Fruit fly (Drosophila melanogaster): ENCODE data around the gene CG5021.

The CG5021 gene

dm6 chr3L:8953962-8954647 lies 12.5 kb upstream of the CG5021 start, which contains the start of the genes CG43783 and orb2:
Gene CG43783 (minus strand): TSS chr3L:8954272.
Gene orb2 (minus strand): TSS chr3L:8954463.
- TF ChIP-seq CG8478 (optimal IDR thresholded peaks at IDR 0.05) (no peak), CTCF (optimal IDR thresholded peaks at IDR 0.05) (no peak)

dm6 chr3L:8954648-8955033 lies 12.0 kb upstream of the CG5021 start, which contains the start of gene GNBP3:
Gene GNBP3 (plus strand): TSS chr3L:8955021.
- no peak for TF ChIP-seq CTCF (optimal IDR thresholded peaks at IDR 0.05)
- TF ChIP-seq CG8478 (optimal IDR thresholded peaks at IDR 0.05), result no peak

- no peak for TF ChIP-seq CTCF (optimal IDR thresholded peaks at IDR 0.05)
- no peak for TF ChIP-seq CG8478 (optimal IDR thresholded peaks at IDR 0.05)
These were observed 11.4 kb upstream of the CG5021 start for dm6 chr3L:8955199-8955598.

- TF ChIP-seq CTCF (optimal IDR thresholded peaks at IDR 0.05) (no peak), CG8478 (optimal IDR thresholded peaks at IDR 0.05) (no peak)
These were observed 10.0 kb upstream of the CG5021 start, which contains the start of gene mRpL12 for dm6 chr3L:8956669-8957068. Gene mRpL12 (plus strand): TSS chr3L:8956791.

dm6 chr3L:8958557-8958956 lies 8.1 kb upstream of the CG5021 start, which contains the start of gene CG13313:
Gene CG13313 (plus strand): TSS chr3L:8958857.
- TF ChIP-seq CG8478 (optimal IDR thresholded peaks at IDR 0.05) (no peak), CTCF (optimal IDR thresholded peaks at IDR 0.05) (no peak)

- TF ChIP-seq CG8478 (optimal IDR thresholded peaks at IDR 0.05) (no peak), CTCF (optimal IDR thresholded peaks at IDR 0.05) (no peak)
These were observed 2.2 kb upstream of the CG5021 start, which contains the start of gene ValRS-m for dm6 chr3L:8964458-8964857. Gene ValRS-m (minus strand): TSS chr3L:8964769.

- TF ChIP-seq CG8478 (optimal IDR thresholded peaks at IDR 0.05) (no peak), CTCF (optimal IDR thresholded peaks at IDR 0.05) (no peak)
These were observed 1.8 kb downstream of the CG5021 start, which contains the start of gene CG5026 for dm6 chr3L:8968437-8968836. Gene CG5026 (plus strand): TSS chr3L:8968528.

dm6 chr3L:8974478-8975477 lies 8.1 kb downstream of the CG5021 start, which contains the start of the genes pix and Srp68:
Gene pix (minus strand): TSS chr3L:8974765.
Gene Srp68 (plus strand): TSS chr3L:8975046.
- TF ChIP-seq CTCF (optimal IDR thresholded peaks at IDR 0.05) (no peak), CG8478 (optimal IDR thresholded peaks at IDR 0.05) (no peak)

dm6 chr3L:8978678-8979413 lies 12.2 kb downstream of the CG5021 start:
- TF ChIP-seq CG8478 (optimal IDR thresholded peaks at IDR 0.05) (no peak), CTCF (optimal IDR thresholded peaks at IDR 0.05) (no peak)

dm6 chr3L:8979780-8980179 lies 13.2 kb downstream of the CG5021 start, which contains the start of gene CG5644:
Gene CG5644 (minus strand): TSS chr3L:8979880.
- TF ChIP-seq CG8478 (optimal IDR thresholded peaks at IDR 0.05) (no peak), CTCF (optimal IDR thresholded peaks at IDR 0.05) (no peak)

- no peak for TF ChIP-seq CTCF (optimal IDR thresholded peaks at IDR 0.05)
- TF ChIP-seq CG8478 (optimal IDR thresholded peaks at IDR 0.05), result no peak
These were observed 14.9 kb downstream of the CG5021 start, which contains the start of gene CG13314 for dm6 chr3L:8981495-8981894. Gene CG13314 (plus strand): TSS chr3L:8981795.

- no peak for TF ChIP-seq CG8478 (optimal IDR thresholded peaks at IDR 0.05)
- no peak for TF ChIP-seq CTCF (optimal IDR thresholded peaks at IDR 0.05)
These were observed 15.4 kb downstream of the CG5021 start for dm6 chr3L:8982044-8982443.

- TF ChIP-seq CTCF (optimal IDR thresholded peaks at IDR 0.05), result no peak
- TF ChIP-seq CG8478 (optimal IDR thresholded peaks at IDR 0.05), result no peak
These were observed 18.7 kb downstream of the CG5021 start for dm6 chr3L:8985132-8985847.

- TF ChIP-seq CTCF (optimal IDR thresholded peaks at IDR 0.05) (no peak), CG8478 (optimal IDR thresholded peaks at IDR 0.05) (no peak)
These were observed 19.3 kb downstream of the CG5021 start, which contains the start of gene Galk for dm6 chr3L:8985848-8986320. Gene Galk (minus strand): TSS chr3L:8986091.

Measured in S2 (cell line).